Fruit fly (Drosophila melanogaster) whole organism, embryonic: Measurements from ENCODE around the gene snu.

Source experiments
- ATbp ChIP-seq: fragments of 200-800 bp; sonication (Bioruptor generic); optimal IDR thresholded peaks from 2 replicates; lab custom pipeline; 2017; ENCODE audit warnings: missing biosample characterization, mild to moderate bottlenecking, missing genetic modification characterization, missing genetic modification reagents
- CG11247 ChIP-seq: fragments of 200-800 bp; sonication (Bioruptor generic); IDR thresholded peaks from 2 replicates; pipeline ENCODE4 v1.3.6; 2022; ENCODE audit warnings: missing biosample characterization, missing genetic modification characterization
- CG11560 ChIP-seq: fragments of 200-800 bp; sonication (Bioruptor generic); IDR thresholded peaks from 3 replicates; pipeline ENCODE4 v1.3.6; 2022; ENCODE audit warnings: missing biosample characterization, missing genetic modification characterization
- CG12942 ChIP-seq: fragments of 200-800 bp; sonication (Bioruptor generic); optimal IDR thresholded peaks from 3 replicates; lab custom pipeline; 2016; ENCODE audit warnings: missing biosample characterization, missing genetic modification characterization
- CG13123 ChIP-seq: fragments of 200-800 bp; sonication (Bioruptor generic); optimal IDR thresholded peaks from 2 replicates; lab custom pipeline; 2016; ENCODE audit warnings: missing biosample characterization, missing genetic modification characterization
- CG1529 ChIP-seq: fragments of 200-800 bp; sonication (Bioruptor generic); optimal IDR thresholded peaks from 3 replicates; lab custom pipeline; 2018; ENCODE audit warnings: missing biosample characterization, missing genetic modification characterization
- CG16863 ChIP-seq: fragments of 200-800 bp; sonication (Bioruptor generic); optimal IDR thresholded peaks from 3 replicates; lab custom pipeline; 2016; ENCODE audit warnings: missing biosample characterization, missing genetic modification characterization
- CG17186 ChIP-seq: fragments of 200-800 bp; sonication (Bioruptor generic); optimal IDR thresholded peaks from 3 replicates; lab custom pipeline; 2017; ENCODE audit warnings: missing biosample characterization, missing genetic modification reagents, missing genetic modification characterization
- CG18011 ChIP-seq: fragments of 200-800 bp; sonication (Bioruptor generic); optimal IDR thresholded peaks from 2 replicates; lab custom pipeline; 2017; ENCODE audit warnings: missing biosample characterization, missing genetic modification characterization, mild to moderate bottlenecking, moderate library complexity, missing genotype
- CG18599 ChIP-seq: fragments of 200-800 bp; sonication (Bioruptor generic); optimal IDR thresholded peaks from 3 replicates; lab custom pipeline; 2017; ENCODE audit warnings: missing biosample characterization, missing genetic modification characterization, mild to moderate bottlenecking, moderate library complexity, missing genetic modification reagents
- CG3847 ChIP-seq: fragments of 200-800 bp; sonication (Bioruptor generic); IDR thresholded peaks from 2 replicates; pipeline ENCODE4 v1.3.6; 2022; ENCODE audit warnings: missing biosample characterization, missing genetic modification characterization
- CG5180 ChIP-seq: fragments of 200-800 bp; sonication (Bioruptor generic); optimal IDR thresholded peaks from 3 replicates; lab custom pipeline; 2017; ENCODE audit warnings: missing biosample characterization, missing genetic modification characterization, mild to moderate bottlenecking, moderate library complexity, missing genetic modification reagents
- CG6254 ChIP-seq: fragments of 200-800 bp; sonication (Bioruptor generic); optimal IDR thresholded peaks from 3 replicates; lab custom pipeline; 2017; ENCODE audit warnings: mild to moderate bottlenecking, missing biosample characterization, missing genetic modification reagents, missing genetic modification characterization
- CG7786 ChIP-seq: fragments of 200-800 bp; sonication (Bioruptor generic); optimal IDR thresholded peaks from 2 replicates; lab custom pipeline; 2016; ENCODE audit warnings: missing biosample characterization, missing genetic modification characterization
- CG8281 ChIP-seq: fragments of 200-800 bp; sonication (Bioruptor generic); optimal IDR thresholded peaks from 2 replicates; lab custom pipeline; 2018; ENCODE audit warnings: missing biosample characterization, mild to moderate bottlenecking, missing genetic modification characterization, moderate library complexity
- Chrac-16 ChIP-seq: fragments of 200-800 bp; sonication (Bioruptor generic); optimal IDR thresholded peaks from 3 replicates; lab custom pipeline; 2016; ENCODE audit warnings: missing biosample characterization, missing genetic modification characterization
- CrebB ChIP-seq: fragments of 200-800 bp; sonication (Bioruptor generic); optimal IDR thresholded peaks from 3 replicates; lab custom pipeline; 2018; ENCODE audit warnings: missing biosample characterization, mild to moderate bottlenecking, missing genetic modification characterization
- D ChIP-seq, 2 experiments: fragments of 200-800 bp in 1 of 2; fragments of >200 bp in 1 of 2; sonication (Bioruptor generic) in 1 of 2; optimal IDR thresholded peaks; 2 replicates in 1 of 2; 3 replicates in 1 of 2; lab custom pipeline; 2017; ENCODE audit warnings: mild to moderate bottlenecking in 1 of 2, missing biosample characterization in 1 of 2, missing genetic modification characterization in 1 of 2, missing genetic modification reagents in 1 of 2
- Dip3 ChIP-seq: fragments of 200-800 bp; sonication (Bioruptor generic); optimal IDR thresholded peaks from 3 replicates; lab custom pipeline; 2016; ENCODE audit warnings: missing biosample characterization, missing genetic modification characterization
- Ets97D ChIP-seq: fragments of 200-800 bp; sonication (Bioruptor generic); optimal IDR thresholded peaks from 3 replicates; lab custom pipeline; 2016; ENCODE audit warnings: missing biosample characterization, missing genetic modification characterization
- H2.0 ChIP-seq: fragments of 200-800 bp; sonication (Bioruptor generic); IDR thresholded peaks from 2 replicates; pipeline ENCODE4 v1.3.6; 2022; ENCODE audit warnings: missing biosample characterization, missing genetic modification characterization
- HmgZ ChIP-seq: fragments of 200-800 bp; sonication (Bioruptor generic); optimal IDR thresholded peaks from 2 replicates; lab custom pipeline; 2018; ENCODE audit warnings: missing biosample characterization, mild to moderate bottlenecking, missing genetic modification characterization
- Kr ChIP-seq: fragments of 200-800 bp; sonication (Bioruptor generic); optimal IDR thresholded peaks from 2 replicates; lab custom pipeline; 2017; ENCODE audit warnings: missing biosample characterization, mild to moderate bottlenecking, missing genetic modification characterization
- Mes4 ChIP-seq: fragments of 200-800 bp; sonication (Bioruptor generic); optimal IDR thresholded peaks from 2 replicates; lab custom pipeline; 2016; ENCODE audit warnings: missing biosample characterization, missing genetic modification characterization
- Myb ChIP-seq: fragments of 200-800 bp; sonication (Bioruptor generic); optimal IDR thresholded peaks from 2 replicates; lab custom pipeline; 2016; ENCODE audit warnings: missing biosample characterization, missing genetic modification characterization
- Sin3A ChIP-seq: fragments of >200 bp; optimal IDR thresholded peaks from 2 replicates; lab custom pipeline; 2018
- Six4 ChIP-seq: fragments of 200-800 bp; sonication (Bioruptor generic); optimal IDR thresholded peaks from 2 replicates; lab custom pipeline; 2016; ENCODE audit warnings: missing biosample characterization, missing genetic modification characterization
- Sry-β ChIP-seq: fragments of 200-800 bp; sonication (Bioruptor generic); optimal IDR thresholded peaks from 2 replicates; lab custom pipeline; 2018; ENCODE audit warnings: missing biosample characterization, mild to moderate bottlenecking, missing genetic modification characterization, moderate library complexity
- TFAM ChIP-seq: fragments of 200-800 bp; sonication (Bioruptor generic); optimal IDR thresholded peaks from 2 replicates; lab custom pipeline; 2017; ENCODE audit warnings: missing biosample characterization, missing genetic modification characterization, inconsistent platforms
- Trl ChIP-seq, 3 experiments: fragments of >200 bp in 2 of 3; fragments of 200-800 bp in 1 of 3; sonication (Bioruptor generic) in 1 of 3; optimal IDR thresholded peaks; 2 replicates in 1 of 3; 3 replicates in 2 of 3; lab custom pipeline; 2016 to 2017; ENCODE audit warnings: missing biosample characterization in 1 of 3, missing genetic modification characterization in 1 of 3
- ab ChIP-seq: fragments of 200-800 bp; sonication (Bioruptor generic); optimal IDR thresholded peaks from 2 replicates; lab custom pipeline; 2016; ENCODE audit warnings: missing biosample characterization, missing genetic modification characterization
- ap ChIP-seq: fragments of 200-800 bp; sonication (Bioruptor generic); IDR thresholded peaks from 2 replicates; pipeline ENCODE4 v1.3.6; 2022; ENCODE audit warnings: missing biosample characterization, missing genetic modification characterization
- ato ChIP-seq: fragments of 200-800 bp; sonication (Bioruptor generic); IDR thresholded peaks from 2 replicates; pipeline ENCODE4 v1.3.6; 2022; ENCODE audit warnings: missing biosample characterization, missing genetic modification characterization; ENCODE audit not compliant: partially characterized antibody
- gcm2 ChIP-seq: fragments of 200-800 bp; sonication (Bioruptor generic); optimal IDR thresholded peaks from 2 replicates; lab custom pipeline; 2016; ENCODE audit warnings: missing biosample characterization, missing genetic modification characterization
- gt ChIP-seq: fragments of 200-800 bp; sonication (Bioruptor generic); IDR thresholded peaks from 2 replicates; pipeline ENCODE4 v1.3.6; 2022; ENCODE audit warnings: missing biosample characterization, missing genetic modification characterization
- her ChIP-seq: fragments of 200-800 bp; sonication (Bioruptor generic); optimal IDR thresholded peaks from 2 replicates; lab custom pipeline; 2016; ENCODE audit warnings: missing biosample characterization, missing genetic modification characterization
- lab ChIP-seq: fragments of 200-800 bp; sonication (Bioruptor generic); optimal IDR thresholded peaks from 3 replicates; lab custom pipeline; 2017; ENCODE audit warnings: missing biosample characterization, missing genetic modification characterization, mild to moderate bottlenecking, moderate library complexity, missing genetic modification reagents
- luna ChIP-seq: fragments of 200-800 bp; sonication (Bioruptor generic); optimal IDR thresholded peaks from 2 replicates; lab custom pipeline; 2016; ENCODE audit warnings: missing biosample characterization, missing genetic modification characterization
- oc ChIP-seq: fragments of 200-800 bp; sonication (Bioruptor generic); optimal IDR thresholded peaks from 2 replicates; lab custom pipeline; 2018; ENCODE audit warnings: missing biosample characterization, mild to moderate bottlenecking, missing genetic modification characterization, moderate library complexity
- prd ChIP-seq, 3 experiments: fragments of >200 bp in 2 of 3; fragments of 200-800 bp in 1 of 3; sonication (Bioruptor generic) in 1 of 3; optimal IDR thresholded peaks in 2 of 3; IDR thresholded peaks in 1 of 3; 2 replicates in 2 of 3; 3 replicates in 1 of 3; pipeline versions ENCODE4 v1.3.6 to Lab custom; 2017 to 2022; ENCODE audit warnings: missing biosample characterization in 1 of 3, missing genetic modification characterization in 1 of 3
- ro ChIP-seq: fragments of 200-800 bp; sonication (Bioruptor generic); IDR thresholded peaks from 2 replicates; pipeline ENCODE4 v1.3.6; 2022; ENCODE audit warnings: missing biosample characterization, missing genetic modification characterization
- sna ChIP-seq: fragments of 200-800 bp; sonication (Bioruptor generic); IDR thresholded peaks from 2 replicates; pipeline ENCODE4 v1.3.6; 2022; ENCODE audit warnings: missing biosample characterization, missing genetic modification characterization; ENCODE audit not compliant: partially characterized antibody
- ssp ChIP-seq: fragments of 200-800 bp; sonication (Bioruptor generic); IDR thresholded peaks from 2 replicates; pipeline ENCODE4 v1.3.6; 2022; ENCODE audit warnings: missing biosample characterization, missing genetic modification characterization
- tin ChIP-seq: fragments of 200-800 bp; sonication (Bioruptor generic); optimal IDR thresholded peaks from 3 replicates; lab custom pipeline; 2016; ENCODE audit warnings: missing biosample characterization, missing genetic modification characterization
- trem ChIP-seq: fragments of 200-800 bp; optimal IDR thresholded peaks from 3 replicates; lab custom pipeline; 2019; ENCODE audit warnings: missing biosample characterization, mild to moderate bottlenecking, missing genetic modification characterization, moderate library complexity
- trh ChIP-seq: fragments of 200-800 bp; sonication (Bioruptor generic); optimal IDR thresholded peaks from 2 replicates; lab custom pipeline; 2016; ENCODE audit warnings: missing biosample characterization, missing genetic modification characterization
- usp ChIP-seq: fragments of >200 bp; optimal IDR thresholded peaks from 2 replicates; lab custom pipeline; 2017; ENCODE audit warnings: missing biosample characterization, missing genetic modification characterization
- vnd ChIP-seq: fragments of 200-800 bp; sonication (Bioruptor generic); IDR thresholded peaks from 3 replicates; pipeline ENCODE4 v1.3.6; 2022; ENCODE audit warnings: missing biosample characterization, missing genetic modification characterization; ENCODE audit not compliant: partially characterized antibody
- zen ChIP-seq: fragments of 200-800 bp; sonication (Bioruptor generic); optimal IDR thresholded peaks from 3 replicates; lab custom pipeline; 2018; ENCODE audit warnings: missing biosample characterization, mild to moderate bottlenecking, missing genetic modification characterization, moderate library complexity
- zfh1 ChIP-seq: fragments of 200-800 bp; sonication (Bioruptor generic); IDR thresholded peaks from 3 replicates; pipeline ENCODE4 v1.3.6; 2022; ENCODE audit warnings: missing biosample characterization, missing genetic modification characterization

snu gene

dm6 chr3R:28672134-28672533 is 2.7 kb upstream of the snu start (continued):
- TF ChIP-seq tin: peak; percentile 93
- no peak for TF ChIP-seq usp (GFP tag; lab: Kevin White, UChicago)
- peak; percentile 52 for TF ChIP-seq CG17186 (GFP tag; lab: Kevin White, UChicago)
- TF ChIP-seq ab (GFP tag; lab: Kevin White, UChicago): no peak
- TF ChIP-seq CG5180 (GFP tag; lab: Kevin White, UChicago): peak; percentile 52
- no peak for TF ChIP-seq luna (GFP tag; lab: Kevin White, UChicago)
- TF ChIP-seq H2.0 (GFP tag; lab: Robert Waterston, UW): peak; percentile 83
- peak; percentile 60 for TF ChIP-seq trh (GFP tag; lab: Kevin White, UChicago)
- peak; percentile 92 for TF ChIP-seq zfh1 (GFP tag; lab: Robert Waterston, UW)
- peak; percentile 47 for TF ChIP-seq CG18599 (GFP tag; lab: Kevin White, UChicago)
- TF ChIP-seq Trl (optimal IDR thresholded peaks at IDR 0.05; lab: Kevin White, UChicago): no peak
- TF ChIP-seq Trl (GFP tag; optimal IDR thresholded peaks at IDR 0.05; lab: Kevin White, UChicago): peak; percentile 95
- no peak for TF ChIP-seq ato (GFP tag; lab: Robert Waterston, UW)
- peak; percentile 66 for TF ChIP-seq gt
- peak; percentile 87 for TF ChIP-seq her (GFP tag; lab: Kevin White, UChicago)
- no peak for TF ChIP-seq CG13123
- peak; percentile 57 for TF ChIP-seq CG6254 (GFP tag; lab: Kevin White, UChicago)
- no peak for TF ChIP-seq prd (optimal IDR thresholded peaks at IDR 0.05; lab: Kevin White, UChicago)
- peak; percentile 84 for TF ChIP-seq prd (GFP tag; IDR thresholded peaks at IDR 0.05; lab: Robert Waterston, UW)
- TF ChIP-seq Sin3A (lab: Kevin White, UChicago): no peak
- peak; percentile 84 for TF ChIP-seq HmgZ (tag; lab: Kevin White, UChicago)
- TF ChIP-seq CG7786 (GFP tag; lab: Kevin White, UChicago): peak; percentile 67
- peak; percentile 82 for TF ChIP-seq zen (tag; lab: Kevin White, UChicago)
- peak; percentile 85 for TF ChIP-seq CG16863
- peak; percentile 48 for TF ChIP-seq CG8281 (tag; lab: Kevin White, UChicago)
- TF ChIP-seq ssp (GFP tag; lab: Robert Waterston, UW): peak; percentile 69
- TF ChIP-seq Myb: peak; percentile 54
- peak; percentile 90 for TF ChIP-seq Mes4 (GFP tag; lab: Kevin White, UChicago)
- TF ChIP-seq Sry-β (GFP tag; lab: Kevin White, UChicago): peak; percentile 49
- peak; percentile 64 for TF ChIP-seq TFAM (GFP tag; lab: Kevin White, UChicago)
- TF ChIP-seq Ets97D (GFP tag; lab: Kevin White, UChicago): peak; percentile 81
- TF ChIP-seq sna (GFP tag; lab: Robert Waterston, UW): no peak
- TF ChIP-seq ro (GFP tag; lab: Robert Waterston, UW): peak; percentile 52; the same call in 1 of the 2 replicates
- TF ChIP-seq CG11560 (tag; lab: Robert Waterston, UW): peak; percentile 66; the same call in 2 of the 3 replicates
- TF ChIP-seq CG3847 (GFP tag; lab: Robert Waterston, UW): peak; percentile 69
- TF ChIP-seq Six4 (GFP tag; lab: Kevin White, UChicago): peak; percentile 78
- peak; percentile 24 for TF ChIP-seq gcm2 (GFP tag; lab: Kevin White, UChicago)
- TF ChIP-seq Dip3: peak; percentile 58
- no peak for TF ChIP-seq CG1529 (GFP tag; lab: Kevin White, UChicago)
- TF ChIP-seq CG12942 (GFP tag; lab: Kevin White, UChicago): peak; percentile 74
- peak; percentile 40 for TF ChIP-seq oc (tag; lab: Kevin White, UChicago)
- TF ChIP-seq vnd (GFP tag; lab: Robert Waterston, UW): no peak
- TF ChIP-seq CrebB (tag; lab: Kevin White, UChicago): no peak
- TF ChIP-seq lab (GFP tag; lab: Kevin White, UChicago): peak; percentile 82
- TF ChIP-seq trem (tag; lab: Kevin White, UChicago): peak; percentile 76
- TF ChIP-seq ap (GFP tag; lab: Robert Waterston, UW): peak; percentile 69
- peak; percentile 21 for TF ChIP-seq CG18011 (GFP tag; lab: Kevin White, UChicago)
- TF ChIP-seq D (optimal IDR thresholded peaks at IDR 0.05; lab: Kevin White, UChicago): no peak
- peak; percentile 75 for TF ChIP-seq D (GFP tag; optimal IDR thresholded peaks at IDR 0.05; lab: Kevin White, UChicago)
- TF ChIP-seq ATbp (GFP tag; lab: Kevin White, UChicago): peak; percentile 68
- peak; percentile 92 for TF ChIP-seq Chrac-16 (GFP tag; lab: Kevin White, UChicago)
- TF ChIP-seq CG11247 (GFP tag; lab: Robert Waterston, UW): peak; percentile 93
- TF ChIP-seq Kr: no peak
